Fruit fly (Drosophila melanogaster) whole organism, embryonic: ENCODE measurements around the gene CG5225.

ENCODE experiments used
- CG11723 ChIP-seq: fragments of 200-800 bp; sonication (Bioruptor generic); optimal IDR thresholded peaks from 2 replicates; lab custom pipeline; 2017; ENCODE audit warnings: missing biosample characterization, mild to moderate bottlenecking, missing genetic modification characterization
- CG12659 ChIP-seq: fragments of 200-800 bp; sonication (Bioruptor generic); optimal IDR thresholded peaks from 3 replicates; lab custom pipeline; 2017; ENCODE audit warnings: mild to moderate bottlenecking, missing biosample characterization, missing genetic modification reagents, missing genetic modification characterization
- CG13624 ChIP-seq: fragments of 200-800 bp; sonication (Bioruptor generic); optimal IDR thresholded peaks from 2 replicates; lab custom pipeline; 2016; ENCODE audit warnings: missing biosample characterization, missing genetic modification characterization
- CG13894 ChIP-seq: fragments of 200-800 bp; sonication (Bioruptor generic); optimal IDR thresholded peaks from 3 replicates; lab custom pipeline; 2018; ENCODE audit warnings: missing biosample characterization, mild to moderate bottlenecking, missing genetic modification characterization, moderate library complexity
- CG14965 ChIP-seq: fragments of 200-800 bp; sonication (Bioruptor generic); optimal IDR thresholded peaks from 2 replicates; lab custom pipeline; 2016; ENCODE audit warnings: missing biosample characterization, missing genetic modification characterization, borderline replicate concordance
- CG17612 ChIP-seq: fragments of 200-800 bp; sonication (Bioruptor generic); IDR thresholded peaks from 2 replicates; pipeline ENCODE4 v1.3.6; 2022; ENCODE audit warnings: missing biosample characterization, missing genetic modification characterization
- CG18619 ChIP-seq: fragments of 200-800 bp; sonication (Bioruptor generic); optimal IDR thresholded peaks from 3 replicates; lab custom pipeline; 2017; ENCODE audit warnings: missing biosample characterization, mild to moderate bottlenecking, missing genetic modification characterization
- CG30431 ChIP-seq: fragments of 200-800 bp; sonication (Bioruptor generic); optimal IDR thresholded peaks from 2 replicates; lab custom pipeline; 2017; ENCODE audit warnings: missing biosample characterization, missing genetic modification characterization
- CG31224 ChIP-seq: fragments of 200-800 bp; sonication (Bioruptor generic); IDR thresholded peaks from 2 replicates; pipeline ENCODE4 v1.3.6; 2022; ENCODE audit warnings: missing biosample characterization, missing genetic modification characterization
- CG31441 ChIP-seq: fragments of 200-800 bp; sonication (Bioruptor generic); IDR thresholded peaks from 2 replicates; pipeline ENCODE4 v1.3.6; 2022; ENCODE audit warnings: missing biosample characterization, missing genetic modification characterization
- CG3407 ChIP-seq: fragments of 200-800 bp; sonication (Bioruptor generic); optimal IDR thresholded peaks from 2 replicates; lab custom pipeline; 2018; ENCODE audit warnings: missing biosample characterization, mild to moderate bottlenecking, missing genetic modification characterization
- CG3847 ChIP-seq: fragments of 200-800 bp; sonication (Bioruptor generic); IDR thresholded peaks from 2 replicates; pipeline ENCODE4 v1.3.6; 2022; ENCODE audit warnings: missing biosample characterization, missing genetic modification characterization
- CG5953 ChIP-seq: fragments of 200-800 bp; sonication (Bioruptor generic); IDR thresholded peaks from 2 replicates; pipeline ENCODE4 v1.3.6; 2022; ENCODE audit warnings: missing biosample characterization, missing genetic modification characterization
- CG6254 ChIP-seq: fragments of 200-800 bp; sonication (Bioruptor generic); optimal IDR thresholded peaks from 3 replicates; lab custom pipeline; 2017; ENCODE audit warnings: mild to moderate bottlenecking, missing biosample characterization, missing genetic modification reagents, missing genetic modification characterization
- CG6654 ChIP-seq: fragments of 200-800 bp; sonication (Bioruptor generic); optimal IDR thresholded peaks from 2 replicates; lab custom pipeline; 2017; ENCODE audit warnings: missing biosample characterization, mild to moderate bottlenecking, missing genetic modification characterization
- CG7271 ChIP-seq: fragments of 200-800 bp; sonication (Bioruptor generic); optimal IDR thresholded peaks from 2 replicates; lab custom pipeline; 2018; ENCODE audit warnings: missing biosample characterization, mild to moderate bottlenecking, missing genetic modification characterization, moderate library complexity
- CG7963 ChIP-seq: fragments of 200-800 bp; sonication (Bioruptor generic); IDR thresholded peaks from 3 replicates; pipeline ENCODE4 v1.3.6; 2022; ENCODE audit warnings: missing biosample characterization, missing genetic modification characterization; ENCODE audit not compliant: partially characterized antibody
- CG8478 ChIP-seq: fragments of >200 bp; optimal IDR thresholded peaks from 2 replicates; lab custom pipeline; 2018
- CG9727 ChIP-seq: fragments of 200-800 bp; sonication (Bioruptor generic); optimal IDR thresholded peaks from 3 replicates; lab custom pipeline; 2017; ENCODE audit warnings: missing biosample characterization, mild to moderate bottlenecking, missing genetic modification characterization
- Dek ChIP-seq: fragments of 200-800 bp; sonication (Bioruptor generic); optimal IDR thresholded peaks from 3 replicates; lab custom pipeline; 2019; ENCODE audit warnings: missing biosample characterization, mild to moderate bottlenecking, missing genetic modification characterization, moderate library complexity
- Dll ChIP-seq: fragments of 200-800 bp; sonication (Bioruptor generic); IDR thresholded peaks from 4 replicates; pipeline ENCODE4 v1.3.6; 2022; ENCODE audit warnings: missing biosample characterization, missing genetic modification characterization; ENCODE audit not compliant: partially characterized antibody
- E2f2 ChIP-seq: fragments of 200-800 bp; sonication (Bioruptor generic); IDR thresholded peaks from 2 replicates; pipeline ENCODE4 v1.3.6; 2022; ENCODE audit warnings: missing biosample characterization, missing genetic modification characterization
- HHEX ChIP-seq: fragments of 200-800 bp; sonication (Bioruptor generic); optimal IDR thresholded peaks from 3 replicates; lab custom pipeline; 2017; ENCODE audit warnings: missing biosample characterization, mild to moderate bottlenecking, missing genetic modification characterization, missing genetic modification reagents
- HLH54F ChIP-seq: fragments of 200-800 bp; sonication (Bioruptor generic); optimal IDR thresholded peaks from 3 replicates; lab custom pipeline; 2016; ENCODE audit warnings: missing biosample characterization, missing genetic modification characterization
- Hr3 ChIP-seq: fragments of 200-800 bp; sonication (Bioruptor generic); optimal IDR thresholded peaks from 3 replicates; lab custom pipeline; 2016; ENCODE audit warnings: missing biosample characterization, missing genetic modification characterization
- MTF-1 ChIP-seq: fragments of 200-800 bp; sonication (Bioruptor generic); optimal IDR thresholded peaks from 2 replicates; lab custom pipeline; 2018; ENCODE audit warnings: missing biosample characterization, mild to moderate bottlenecking, missing genetic modification characterization, borderline replicate concordance
- Six4 ChIP-seq: fragments of 200-800 bp; sonication (Bioruptor generic); optimal IDR thresholded peaks from 2 replicates; lab custom pipeline; 2016; ENCODE audit warnings: missing biosample characterization, missing genetic modification characterization
- Taf1 ChIP-seq: fragments of 200-800 bp; sonication (Bioruptor generic); IDR thresholded peaks from 2 replicates; pipeline ENCODE4 v1.3.6; 2022; ENCODE audit warnings: missing biosample characterization, missing genetic modification characterization
- Xbp1 ChIP-seq: fragments of 200-800 bp; sonication (Bioruptor generic); optimal IDR thresholded peaks from 3 replicates; lab custom pipeline; 2016; ENCODE audit warnings: missing biosample characterization, mild to moderate bottlenecking, missing genetic modification characterization
- ap ChIP-seq: fragments of 200-800 bp; sonication (Bioruptor generic); IDR thresholded peaks from 2 replicates; pipeline ENCODE4 v1.3.6; 2022; ENCODE audit warnings: missing biosample characterization, missing genetic modification characterization
- bbx ChIP-seq: fragments of 200-800 bp; sonication (Bioruptor generic); IDR thresholded peaks from 2 replicates; pipeline ENCODE4 v1.3.6; 2022; ENCODE audit warnings: missing biosample characterization, missing genetic modification characterization; ENCODE audit not compliant: partially characterized antibody
- bcd ChIP-seq: fragments of 200-800 bp; sonication (Bioruptor generic); optimal IDR thresholded peaks from 2 replicates; lab custom pipeline; 2017; ENCODE audit warnings: missing biosample characterization, mild to moderate bottlenecking, missing genetic modification characterization
- caup ChIP-seq: fragments of 200-800 bp; sonication (Bioruptor generic); optimal IDR thresholded peaks from 3 replicates; lab custom pipeline; 2017; ENCODE audit warnings: missing biosample characterization, mild to moderate bottlenecking, missing genetic modification characterization, moderate library complexity; ENCODE audit not compliant: severe bottlenecking
- dpn ChIP-seq, 2 experiments: fragments of 200-800 bp; sonication (Bioruptor generic); optimal IDR thresholded peaks; 3 replicates each; lab custom pipeline; 2016; ENCODE audit warnings: missing biosample characterization in 2 of 2, missing genetic modification characterization in 2 of 2
- eve ChIP-seq, 2 experiments: fragments of >200 bp; optimal IDR thresholded peaks; 2 replicates each; lab custom pipeline; 2017; ENCODE audit warnings: missing biosample characterization in 2 of 2, missing genetic modification characterization in 2 of 2
- gro ChIP-seq: fragments of 200-800 bp; sonication (Bioruptor generic); optimal IDR thresholded peaks from 2 replicates; lab custom pipeline; 2016; ENCODE audit warnings: missing biosample characterization, missing genetic modification characterization
- ham ChIP-seq: fragments of 200-800 bp; sonication (Bioruptor generic); IDR thresholded peaks from 2 replicates; pipeline ENCODE4 v1.3.6; 2022; ENCODE audit warnings: missing biosample characterization, missing genetic modification characterization
- inv ChIP-seq: fragments of 200-800 bp; sonication (Bioruptor generic); IDR thresholded peaks from 2 replicates; pipeline ENCODE4 v1.3.6; 2022; ENCODE audit warnings: missing biosample characterization, missing genetic modification characterization; ENCODE audit not compliant: partially characterized antibody
- lab ChIP-seq: fragments of 200-800 bp; sonication (Bioruptor generic); optimal IDR thresholded peaks from 3 replicates; lab custom pipeline; 2017; ENCODE audit warnings: missing biosample characterization, missing genetic modification characterization, mild to moderate bottlenecking, moderate library complexity, missing genetic modification reagents
- nau ChIP-seq: fragments of 200-800 bp; sonication (Bioruptor generic); optimal IDR thresholded peaks from 3 replicates; lab custom pipeline; 2017; ENCODE audit warnings: missing biosample characterization, mild to moderate bottlenecking, missing genetic modification characterization, missing genetic modification reagents
- rib ChIP-seq: fragments of 200-800 bp; sonication (Bioruptor generic); IDR thresholded peaks from 2 replicates; pipeline ENCODE4 v1.3.6; 2022; ENCODE audit warnings: missing biosample characterization, missing genetic modification characterization
- sc ChIP-seq, 3 experiments: fragments of >200 bp in 2 of 3; fragments of 200-800 bp in 1 of 3; sonication (Bioruptor generic) in 1 of 3; optimal IDR thresholded peaks; 2 replicates in 2 of 3; 3 replicates in 1 of 3; lab custom pipeline; 2017; ENCODE audit warnings: mild to moderate bottlenecking in 1 of 3, missing biosample characterization in 1 of 3, missing genetic modification characterization in 1 of 3, missing genetic modification reagents in 1 of 3
- sisA ChIP-seq: fragments of 200-800 bp; sonication (Bioruptor generic); IDR thresholded peaks from 2 replicates; pipeline ENCODE4 v1.3.6; 2022; ENCODE audit warnings: missing biosample characterization, missing genetic modification characterization
- sna ChIP-seq: fragments of 200-800 bp; sonication (Bioruptor generic); IDR thresholded peaks from 2 replicates; pipeline ENCODE4 v1.3.6; 2022; ENCODE audit warnings: missing biosample characterization, missing genetic modification characterization; ENCODE audit not compliant: partially characterized antibody
- twi ChIP-seq: fragments of 200-800 bp; optimal IDR thresholded peaks from 2 replicates; lab custom pipeline; 2019; ENCODE audit warnings: missing biosample characterization, mild to moderate bottlenecking, missing genetic modification characterization, moderate library complexity
- z ChIP-seq: fragments of 200-800 bp; sonication (Bioruptor generic); IDR thresholded peaks from 3 replicates; pipeline ENCODE4 v1.3.6; 2022; ENCODE audit warnings: missing biosample characterization, missing genetic modification characterization
- zen ChIP-seq: fragments of 200-800 bp; sonication (Bioruptor generic); optimal IDR thresholded peaks from 3 replicates; lab custom pipeline; 2018; ENCODE audit warnings: missing biosample characterization, mild to moderate bottlenecking, missing genetic modification characterization, moderate library complexity

The CG5225 gene

dm6 chr3R:16986181-16987074, 42.1 kb upstream of the CG5225 start (continued):
- TF ChIP-seq nau (GFP tag; lab: Kevin White, UChicago) (peak; percentile 77), HHEX (peak; percentile 92), caup (peak; percentile 95), gro (peak; percentile 96), CG7963 (no peak), inv (GFP tag; lab: Robert Waterston, UW) (peak; percentile 11; the same call in 1 of the 2 replicates), HLH54F (peak; percentile 97), CG9727 (peak; percentile 86), CG31441 (peak; percentile 79), CG31224 (peak; percentile 94), bcd (peak; percentile 93), bbx (GFP tag; lab: Robert Waterston, UW) (no peak), CG6254 (GFP tag; lab: Kevin White, UChicago) (peak; percentile 25), CG6654 (GFP tag; lab: Kevin White, UChicago) (peak; percentile 52), CG7271 (tag; lab: Kevin White, UChicago) (no peak), CG3847 (peak; percentile 98), Dek (tag; lab: Kevin White, UChicago) (peak; percentile 94), CG13894 (tag; lab: Kevin White, UChicago) (peak; percentile 95), lab (peak; percentile 97), rib (GFP tag; lab: Robert Waterston, UW) (peak; percentile 98), ham (GFP tag; lab: Robert Waterston, UW) (peak; percentile 97), CG30431 (peak; percentile 86), sna (GFP tag; lab: Robert Waterston, UW) (no peak), eve (GFP tag; optimal IDR thresholded peaks at IDR 0.05; lab: Kevin White, UChicago) (peak in 1 of 2 experiments; percentile 83), zen (tag; lab: Kevin White, UChicago) (peak; percentile 57), MTF-1 (peak; percentile 68), Six4 (GFP tag; lab: Kevin White, UChicago) (peak; percentile 62), CG13624 (GFP tag; lab: Kevin White, UChicago) (peak; percentile 97), Xbp1 (GFP tag; lab: Kevin White, UChicago) (peak; percentile 93), Taf1 (GFP tag; lab: Robert Waterston, UW) (peak; percentile 96), CG5953 (GFP tag; lab: Robert Waterston, UW) (peak; percentile 92), CG17612 (peak; percentile 96), dpn (GFP tag; optimal IDR thresholded peaks at IDR 0.05; lab: Kevin White, UChicago) (peak; percentile 97), ap (GFP tag; lab: Robert Waterston, UW) (peak; percentile 95), CG3407 (GFP tag; lab: Kevin White, UChicago) (peak; percentile 41), CG14965 (GFP tag; lab: Kevin White, UChicago) (peak; percentile 54), CG12659 (GFP tag; lab: Kevin White, UChicago) (peak; percentile 94), sc (optimal IDR thresholded peaks at IDR 0.05; lab: Kevin White, UChicago) (no peak), sc (GFP tag; optimal IDR thresholded peaks at IDR 0.05; lab: Kevin White, UChicago) (no peak), CG8478 (no peak), sisA (GFP tag; lab: Robert Waterston, UW) (peak; percentile 93), E2f2 (peak; percentile 80), CG11723 (GFP tag; lab: Kevin White, UChicago) (peak; percentile 91), Hr3 (peak; percentile 87), Dll (GFP tag; lab: Robert Waterston, UW) (no peak), CG18619 (peak; percentile 94), z (GFP tag; lab: Robert Waterston, UW) (peak; percentile 88), twi (tag; lab: Kevin White, UChicago) (peak; percentile 59)
